Worm (Caenorhabditis elegans) whole organism, midembryonic: ENCODE results near the gene F46H6.5.
A peak's percentile ranks its signal among the peaks of the same experiment; 100 is the strongest.

Experiments used
- flt-1 ChIP-seq: fragments of 200-800 bp; sonication (Bioruptor generic); IDR thresholded peaks from 2 replicates; pipeline ENCODE4 v1.3.6; 2022; ENCODE audit warnings: missing genetic modification characterization, missing compliant biosample characterization
- klf-2 ChIP-seq: fragments of 200-800 bp; sonication (Bioruptor generic); conservative IDR thresholded peaks from 2 replicates; pipeline ENCODE4 v1.3.6; 2022; ENCODE audit warnings: missing genetic modification reagents, missing genetic modification characterization, missing compliant biosample characterization
- tab-1 ChIP-seq: fragments of 200-800 bp; sonication (Bioruptor generic); IDR thresholded peaks from 2 replicates; pipeline ENCODE4 v1.3.6; 2022; ENCODE audit warnings: missing genetic modification characterization, missing compliant biosample characterization
- ztf-23 ChIP-seq: fragments of 200-800 bp; sonication (Bioruptor generic); IDR thresholded peaks from 2 replicates; pipeline ENCODE4 v1.3.6; 2022; ENCODE audit warnings: missing genetic modification reagents, missing genetic modification characterization, missing compliant biosample characterization
- ztf-29 ChIP-seq: fragments of 200-800 bp; sonication (Bioruptor generic); IDR thresholded peaks from 2 replicates; pipeline ENCODE4 v1.3.6; 2022; ENCODE audit warnings: missing genetic modification reagents, missing genetic modification characterization, missing compliant biosample characterization

DNA sequence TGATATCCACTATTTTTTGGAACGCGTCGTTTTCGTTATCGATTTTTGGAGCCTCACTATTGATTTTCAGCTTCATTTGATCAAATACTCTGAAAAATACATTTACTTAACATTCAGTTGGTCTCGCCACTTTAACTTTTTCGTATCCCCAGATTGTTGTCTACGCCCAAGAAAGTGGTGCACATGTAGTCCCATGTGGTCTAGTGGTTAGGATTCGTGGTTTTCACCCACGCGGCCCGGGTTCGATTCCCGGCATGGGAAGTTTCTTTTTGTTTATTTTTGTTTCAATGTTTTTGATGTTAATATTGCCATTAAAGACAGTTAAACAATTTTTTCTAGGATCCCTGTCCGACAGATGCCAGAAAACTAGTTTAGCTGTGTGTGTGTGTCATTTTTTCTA, 47.9 kb downstream of the F46H6.5 start:
- TF ChIP-seq flt-1 (peak; percentile 93), tab-1 (GFP tag; lab: Robert Waterston, UW) (peak; percentile 92), ztf-29 (GFP tag; lab: Robert Waterston, UW) (peak; percentile 86; the same call in 1 of the 2 replicates), klf-2 (GFP tag; lab: Robert Waterston, UW) (peak; percentile 72; the same call in 1 of the 2 replicates), ztf-23 (peak; percentile 81)
